Fruit fly (Drosophila melanogaster) S2 (cell line): Measurements from ENCODE around the gene CG1468.

Experiments used
- CG8478 ChIP-seq: fragments of >200 bp; optimal IDR thresholded peaks from 2 replicates; lab custom pipeline; 2018
- CTCF ChIP-seq, 2 experiments: fragments of >200 bp; optimal IDR thresholded peaks; 2 replicates each; lab custom pipeline; 2018

DNA sequence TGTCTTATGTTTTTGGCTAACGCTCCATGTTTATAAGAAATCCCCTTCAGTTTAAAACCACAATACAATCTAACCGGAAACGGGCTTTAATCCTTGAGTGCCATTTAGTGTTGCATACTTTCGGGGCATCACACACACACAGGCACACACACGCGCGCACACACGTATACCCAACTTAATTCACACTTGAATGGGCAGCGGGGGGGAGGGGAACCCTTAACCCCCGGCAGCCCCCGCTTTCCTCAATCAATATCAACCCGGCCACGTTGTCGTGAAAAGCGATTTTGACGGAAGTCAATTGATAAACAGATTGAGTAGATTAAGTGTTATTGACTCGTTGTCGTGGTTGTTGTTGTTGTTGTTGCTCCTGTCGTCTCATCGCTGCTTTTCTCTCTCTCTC lies 30.7 kb upstream of the CG1468 start:
- TF ChIP-seq CG8478 (lab: Kevin White, UChicago) (no peak), CTCF (optimal IDR thresholded peaks at IDR 0.05; lab: Kevin White, UChicago) (no peak)
